Worm (Caenorhabditis elegans) whole organism, L4 larva: ENCODE measurements around the gene nhr-183.

ENCODE experiments used
- F10B5.3 ChIP-seq: sonication (generic microtip); optimal IDR thresholded peaks from 2 replicates; lab custom pipeline; 2016; ENCODE audit warnings: mild to moderate bottlenecking, missing genetic modification characterization, missing compliant biosample characterization
- F26F4.8 ChIP-seq: fragments of 200-800 bp; sonication (Bioruptor generic); conservative IDR thresholded peaks from 2 replicates; pipeline ENCODE4 v1.3.6; 2022; ENCODE audit warnings: missing genetic modification characterization, missing compliant biosample characterization
- F44E2.7 ChIP-seq: fragments of 200-800 bp; sonication (Bioruptor generic); IDR thresholded peaks from 2 replicates; pipeline ENCODE4 v2.1.2; 2022; ENCODE audit warnings: missing genetic modification characterization, missing compliant biosample characterization
- F49E8.2 ChIP-seq: sonication (generic microtip); optimal IDR thresholded peaks from 2 replicates; lab custom pipeline; 2016; ENCODE audit warnings: missing compliant biosample characterization, mild to moderate bottlenecking, missing genetic modification characterization, borderline replicate concordance
- R02D3.7 ChIP-seq: fragments of 150-350 bp; sonication (generic microtip); optimal IDR thresholded peaks from 3 replicates; lab custom pipeline; 2014; ENCODE audit warnings: missing biosample characterization, missing genetic modification characterization
- T26A8.4 ChIP-seq: fragments of 200-800 bp; sonication (Bioruptor generic); IDR thresholded peaks from 2 replicates; pipeline ENCODE4 v1.3.6; 2022; ENCODE audit warnings: missing genetic modification characterization, missing compliant biosample characterization
- Y5F2A.4 ChIP-seq: fragments of 200-800 bp; sonication (Bioruptor generic); optimal IDR thresholded peaks from 2 replicates; lab custom pipeline; 2018; ENCODE audit warnings: mild to moderate bottlenecking, missing genetic modification characterization, missing compliant biosample characterization
- Y75B8A.6 ChIP-seq: fragments of 200-800 bp; sonication (Bioruptor generic); IDR thresholded peaks from 2 replicates; pipeline ENCODE4 v1.3.6; 2022; ENCODE audit warnings: missing genetic modification reagents, missing genetic modification characterization, missing compliant biosample characterization
- aly-2 ChIP-seq: sonication (generic microtip); optimal IDR thresholded peaks from 2 replicates; lab custom pipeline; 2018; ENCODE audit warnings: missing biosample characterization, missing genetic modification characterization
- ama-1 ChIP-seq: fragments of 150-350 bp; optimal IDR thresholded peaks from 2 replicates; lab custom pipeline; 2014; ENCODE audit warnings: inconsistent platforms, mixed read lengths
- attf-4 ChIP-seq: sonication (generic microtip); optimal IDR thresholded peaks from 3 replicates; lab custom pipeline; 2017; ENCODE audit warnings: missing biosample characterization, missing genetic modification characterization
- ceh-20 ChIP-seq: fragments of 200-800 bp; sonication (Bioruptor generic); IDR thresholded peaks from 2 replicates; pipeline ENCODE4 v1.3.6; 2022; ENCODE audit warnings: missing genetic modification reagents, missing genetic modification characterization, missing compliant biosample characterization
- ceh-32 ChIP-seq: sonication (generic microtip); optimal IDR thresholded peaks from 2 replicates; lab custom pipeline; 2016; ENCODE audit warnings: mild to moderate bottlenecking, missing genetic modification characterization, missing compliant biosample characterization; ENCODE audit not compliant: poor library complexity
- ceh-44 ChIP-seq: fragments of 200-800 bp; sonication (Bioruptor generic); IDR thresholded peaks from 2 replicates; pipeline ENCODE4 v1.3.6; 2022; ENCODE audit warnings: missing genetic modification reagents, missing genetic modification characterization, missing compliant biosample characterization
- ceh-82 ChIP-seq: sonication (generic microtip); optimal IDR thresholded peaks from 2 replicates; lab custom pipeline; 2017; ENCODE audit warnings: missing biosample characterization, missing genetic modification characterization
- daf-16 ChIP-seq, 3 experiments: sonication (generic microtip); optimal IDR thresholded peaks; 2 replicates each; lab custom pipeline; 2016 to 2017; ENCODE audit warnings: missing genetic modification characterization in 3 of 3, missing genetic modification reagents in 3 of 3, mild to moderate bottlenecking in 2 of 3, missing compliant biosample characterization in 2 of 3, missing biosample characterization in 1 of 3, moderate library complexity in 1 of 3
- daf-8 ChIP-seq: fragments of 200-800 bp; sonication (Bioruptor generic); IDR thresholded peaks from 2 replicates; pipeline ENCODE4 v1.3.6; 2022; ENCODE audit warnings: missing genetic modification characterization, missing compliant biosample characterization
- dmd-6 ChIP-seq: fragments of 200-800 bp; sonication (Bioruptor generic); IDR thresholded peaks from 2 replicates; pipeline ENCODE4 v1.3.6; 2022; ENCODE audit warnings: missing genetic modification reagents, missing genetic modification characterization, missing compliant biosample characterization
- dmd-8 ChIP-seq: fragments of 200-800 bp; sonication (Bioruptor generic); IDR thresholded peaks from 2 replicates; pipeline ENCODE4 v1.3.6; 2022; ENCODE audit warnings: missing genetic modification characterization, missing compliant biosample characterization
- dmd-9 ChIP-seq: fragments of 200-800 bp; sonication (Bioruptor generic); IDR thresholded peaks from 2 replicates; pipeline ENCODE4 v1.3.6; 2022; ENCODE audit warnings: missing genetic modification reagents, missing genetic modification characterization, missing compliant biosample characterization
- duxl-1 ChIP-seq: sonication (generic microtip); optimal IDR thresholded peaks from 2 replicates; lab custom pipeline; 2016; ENCODE audit warnings: mild to moderate bottlenecking, missing genetic modification characterization, moderate library complexity, missing compliant biosample characterization; ENCODE audit not compliant: poor library complexity
- dve-1 ChIP-seq: sonication (generic microtip); optimal IDR thresholded peaks from 2 replicates; lab custom pipeline; 2017; ENCODE audit warnings: antibody characterized with exemption, mild to moderate bottlenecking, missing genetic modification characterization, missing compliant biosample characterization; ENCODE audit not compliant: insufficient read depth
- fkh-10 ChIP-seq: fragments of 150-350 bp; optimal IDR thresholded peaks from 2 replicates; lab custom pipeline; 2014; ENCODE audit warnings: missing biosample characterization, missing genetic modification reagents, missing genetic modification characterization
- gei-8 ChIP-seq: fragments of 200-800 bp; sonication (Bioruptor generic); optimal IDR thresholded peaks from 2 replicates; lab custom pipeline; 2018; ENCODE audit warnings: mild to moderate bottlenecking, missing genetic modification characterization, missing compliant biosample characterization
- hlh-11 ChIP-seq: fragments of 200-800 bp; sonication (Bioruptor generic); optimal IDR thresholded peaks from 2 replicates; lab custom pipeline; 2018; ENCODE audit warnings: mild to moderate bottlenecking, missing genetic modification characterization, missing compliant biosample characterization
- hlh-30 ChIP-seq: sonication (generic microtip); optimal IDR thresholded peaks from 2 replicates; lab custom pipeline; 2017; ENCODE audit warnings: antibody characterized with exemption, mild to moderate bottlenecking, missing genetic modification characterization, missing compliant biosample characterization; ENCODE audit not compliant: insufficient read depth
- hmg-1.1 ChIP-seq: fragments of 200-800 bp; sonication (Bioruptor generic); IDR thresholded peaks from 2 replicates; pipeline ENCODE4 v1.3.6; 2022; ENCODE audit warnings: missing genetic modification reagents, missing genetic modification characterization, missing compliant biosample characterization
- lin-29 ChIP-seq: fragments of 200-800 bp; sonication (Bioruptor generic); IDR thresholded peaks from 2 replicates; pipeline ENCODE4 v1.3.6; 2022; ENCODE audit warnings: missing genetic modification reagents, missing genetic modification characterization, missing compliant biosample characterization
- lin-39 ChIP-seq: fragments of 150-350 bp; optimal IDR thresholded peaks from 2 replicates; lab custom pipeline; 2014; ENCODE audit warnings: missing biosample characterization, missing genetic modification reagents, missing genetic modification characterization
- lir-3 ChIP-seq: sonication (generic microtip); optimal IDR thresholded peaks from 2 replicates; lab custom pipeline; 2016; ENCODE audit warnings: mild to moderate bottlenecking, missing genetic modification characterization, missing compliant biosample characterization
- lsy-2 ChIP-seq, 2 experiments: fragments of 150-350 bp in 1 of 2; sonication (generic microtip) in 1 of 2; optimal IDR thresholded peaks; 2 replicates each; lab custom pipeline; 2014 to 2017; ENCODE audit warnings: missing biosample characterization in 2 of 2, missing genetic modification characterization in 2 of 2
- madf-5 ChIP-seq, 2 experiments: fragments of 200-800 bp; sonication (Bioruptor generic); IDR thresholded peaks; 2 replicates each; pipeline ENCODE4 v1.3.6; 2022; ENCODE audit warnings: missing compliant biosample characterization in 2 of 2, missing genetic modification characterization in 2 of 2
- mep-1 ChIP-seq: fragments of 150-350 bp; sonication (generic microtip); optimal IDR thresholded peaks from 3 replicates; lab custom pipeline; 2014; ENCODE audit warnings: missing biosample characterization, missing genetic modification characterization
- mxl-2 ChIP-seq: fragments of 200-800 bp; sonication (Bioruptor generic); conservative IDR thresholded peaks from 2 replicates; pipeline ENCODE4 v1.3.6; 2022; ENCODE audit warnings: missing genetic modification reagents, missing genetic modification characterization, missing compliant biosample characterization
- nhr-11 ChIP-seq: fragments of 150-350 bp; optimal IDR thresholded peaks from 2 replicates; lab custom pipeline; 2014; ENCODE audit warnings: missing biosample characterization, missing genetic modification characterization
- nhr-25 ChIP-seq: sonication (generic microtip); optimal IDR thresholded peaks from 2 replicates; lab custom pipeline; 2017; ENCODE audit warnings: missing genetic modification characterization, mild to moderate bottlenecking, missing compliant biosample characterization, antibody characterized with exemption, moderate library complexity, borderline replicate concordance; ENCODE audit not compliant: insufficient read depth
- nhr-41 ChIP-seq: fragments of 200-800 bp; sonication (Bioruptor generic); IDR thresholded peaks from 2 replicates; pipeline ENCODE4 v1.3.6; 2022; ENCODE audit warnings: missing genetic modification reagents, missing genetic modification characterization, missing compliant biosample characterization
- nhr-76 ChIP-seq: fragments of 150-350 bp; optimal IDR thresholded peaks from 2 replicates; lab custom pipeline; 2014; ENCODE audit warnings: missing biosample characterization, missing genetic modification characterization
- nhr-77 ChIP-seq: fragments of 150-350 bp; optimal IDR thresholded peaks from 2 replicates; lab custom pipeline; 2014; ENCODE audit warnings: missing biosample characterization, missing genetic modification characterization
- pqm-1 ChIP-seq: sonication (generic microtip); optimal IDR thresholded peaks from 2 replicates; lab custom pipeline; 2017; ENCODE audit warnings: missing biosample characterization, missing genetic modification characterization
- rbr-2 ChIP-seq: sonication (generic microtip); optimal IDR thresholded peaks from 2 replicates; lab custom pipeline; 2016; ENCODE audit warnings: missing genotype, missing genetic modification characterization, missing compliant biosample characterization
- skn-1 ChIP-seq: fragments of 150-350 bp; optimal IDR thresholded peaks from 2 replicates; lab custom pipeline; 2014; ENCODE audit warnings: missing biosample characterization, missing genetic modification characterization
- snpc-4 ChIP-seq: fragments of 150-350 bp; optimal IDR thresholded peaks from 2 replicates; lab custom pipeline; 2014; ENCODE audit warnings: missing biosample characterization, missing genetic modification characterization
- spr-3 ChIP-seq: fragments of 200-800 bp; sonication (Bioruptor generic); optimal IDR thresholded peaks from 2 replicates; lab custom pipeline; 2018; ENCODE audit warnings: mild to moderate bottlenecking, missing genetic modification characterization, missing compliant biosample characterization
- unc-62 ChIP-seq, 3 experiments: fragments of 150-350 bp in 1 of 3; sonication (generic microtip); optimal IDR thresholded peaks in 2 of 3; peaks in 1 of 3; 1 replicate in 1 of 3; 2 replicates in 2 of 3; lab custom pipeline; 2014 to 2017; ENCODE audit warnings: missing biosample characterization in 3 of 3, missing genetic modification characterization in 3 of 3, missing genetic modification reagents in 3 of 3, missing genotype in 1 of 3
- vab-7 ChIP-seq: fragments of 200-800 bp; sonication (Bioruptor generic); IDR thresholded peaks from 2 replicates; pipeline ENCODE4 v1.3.6; 2022; ENCODE audit warnings: missing genetic modification reagents, missing genetic modification characterization, missing compliant biosample characterization
- zip-11 ChIP-seq: fragments of 200-800 bp; sonication (Bioruptor generic); IDR thresholded peaks from 2 replicates; pipeline ENCODE4 v1.3.6; 2022; ENCODE audit warnings: missing genetic modification characterization, missing compliant biosample characterization
- zip-2 ChIP-seq: fragments of 150-350 bp; optimal IDR thresholded peaks from 2 replicates; lab custom pipeline; 2014; ENCODE audit warnings: missing biosample characterization, missing genetic modification characterization
- ztf-11 ChIP-seq: fragments of 150-350 bp; optimal IDR thresholded peaks from 2 replicates; lab custom pipeline; 2014; ENCODE audit warnings: missing biosample characterization, missing genetic modification characterization
- ztf-7 ChIP-seq: fragments of 150-350 bp; optimal IDR thresholded peaks from 2 replicates; lab custom pipeline; 2014; ENCODE audit warnings: missing biosample characterization, missing genetic modification characterization

The nhr-183 gene

ce11 chrV:2235848-2236247 lies 28.6 kb downstream of the nhr-183 start, which contains the start of gene cyp-33C4 (continued):
- TF ChIP-seq zip-2, result no peak
- TF ChIP-seq dve-1 (tag; lab: Kevin White, UChicago), result peak; percentile 34
- peak in 1 of 2 experiments; percentile 35 for TF ChIP-seq unc-62 (GFP tag; optimal IDR thresholded peaks at IDR 0.05 in 1 of 2; lab: Kevin White, UChicago)
- no peak for TF ChIP-seq unc-62 (tag; optimal IDR thresholded peaks at IDR 0.05; lab: Kevin White, UChicago)
- no peak for TF ChIP-seq fkh-10 (GFP tag; lab: Kevin White, UChicago)
- no peak for TF ChIP-seq ztf-11 (tag; lab: Kevin White, UChicago)
- TF ChIP-seq nhr-11 (tag; lab: Kevin White, UChicago), result no peak
- TF ChIP-seq F44E2.7 (GFP tag; lab: Robert Waterston, UW), result no peak
- peak; percentile 14 for TF ChIP-seq nhr-77 (tag; lab: Kevin White, UChicago)
- TF ChIP-seq dmd-8 (GFP tag; lab: Robert Waterston, UW), result no peak
- peak; percentile 52 for TF ChIP-seq hlh-11
- TF ChIP-seq snpc-4, result no peak
- no peak for TF ChIP-seq mxl-2
- TF ChIP-seq Y5F2A.4, result no peak
- no peak for TF ChIP-seq ztf-7 (tag; lab: Kevin White, UChicago)
- TF ChIP-seq pqm-1, result peak; percentile 5
- no peak for TF ChIP-seq lin-29
- TF ChIP-seq mep-1 (tag; lab: Kevin White, UChicago), result peak; percentile 19
- no peak for TF ChIP-seq spr-3 (GFP tag; lab: Kevin White, UChicago)
- no peak for TF ChIP-seq ceh-20 (GFP tag; lab: Robert Waterston, UW)
- no peak for TF ChIP-seq duxl-1 (tag; lab: Kevin White, UChicago)
- no peak for TF ChIP-seq lir-3 (tag; lab: Kevin White, UChicago)
- no peak for TF ChIP-seq F49E8.2 (tag; lab: Kevin White, UChicago)
- no peak for TF ChIP-seq nhr-41 (GFP tag; lab: Robert Waterston, UW)
- no peak for TF ChIP-seq nhr-25 (tag; lab: Kevin White, UChicago)
- TF ChIP-seq Y75B8A.6 (GFP tag; lab: Robert Waterston, UW), result no peak
- TF ChIP-seq skn-1, result no peak
- TF ChIP-seq lsy-2 (tag; optimal IDR thresholded peaks at IDR 0.05; lab: Kevin White, UChicago), result no peak
- no peak for TF ChIP-seq ceh-82 (tag; lab: Kevin White, UChicago)
- TF ChIP-seq aly-2 (tag; lab: Kevin White, UChicago), result no peak
- TF ChIP-seq F10B5.3, result no peak
- TF ChIP-seq nhr-76 (tag; lab: Kevin White, UChicago), result no peak
- no peak for TF ChIP-seq T26A8.4 (GFP tag; lab: Robert Waterston, UW)
- no peak for TF ChIP-seq hmg-1.1 (GFP tag; lab: Robert Waterston, UW)
- no peak for TF ChIP-seq gei-8 (GFP tag; lab: Kevin White, UChicago)

ce11 chrV:2233177-2233576 lies 31.3 kb downstream of the nhr-183 start, which contains the start of gene nhr-96:
TSS of gene nhr-96 (plus strand) at chrV:2233477.
- TF ChIP-seq ceh-32, result no peak
- TF ChIP-seq ceh-44 (GFP tag; lab: Robert Waterston, UW), result no peak
- no peak for TF ChIP-seq dmd-9 (GFP tag; lab: Robert Waterston, UW)
- no peak for TF ChIP-seq F26F4.8 (GFP tag; lab: Robert Waterston, UW)
- TF ChIP-seq lin-39 (tag; lab: Kevin White, UChicago), result no peak
- TF ChIP-seq rbr-2 (tag; lab: Kevin White, UChicago), result no peak
- no peak for TF ChIP-seq dmd-6
- no peak for TF ChIP-seq snpc-4
- TF ChIP-seq R02D3.7, result no peak
- no peak for TF ChIP-seq daf-16 (GFP tag; optimal IDR thresholded peaks at IDR 0.05; lab: Kevin White, UChicago)
- no peak for TF ChIP-seq daf-16 (tag; optimal IDR thresholded peaks at IDR 0.05; lab: Kevin White, UChicago)
- no peak for TF ChIP-seq hlh-30 (tag; lab: Kevin White, UChicago)
- TF ChIP-seq vab-7 (GFP tag; lab: Robert Waterston, UW), result no peak
- TF ChIP-seq ama-1 (lab: Kevin White, UChicago), result no peak
- TF ChIP-seq T26A8.4 (GFP tag; lab: Robert Waterston, UW), result no peak
- TF ChIP-seq hmg-1.1 (GFP tag; lab: Robert Waterston, UW), result no peak
- TF ChIP-seq daf-8, result no peak
- no peak for TF ChIP-seq madf-5 (GFP tag; IDR thresholded peaks at IDR 0.05; lab: Robert Waterston, UW)
- TF ChIP-seq zip-11 (GFP tag; lab: Robert Waterston, UW), result no peak
- TF ChIP-seq attf-4 (tag; lab: Kevin White, UChicago), result no peak
- no peak for TF ChIP-seq ceh-82 (tag; lab: Kevin White, UChicago)
